Fruit fly (Drosophila melanogaster) whole organism, prepupa: ENCODE measurements around the gene Cyp4ac1.
A peak's percentile ranks its signal among the peaks of the same experiment; 100 is the strongest.

ENCODE experiments used
- Blimp-1 ChIP-seq: fragments of 200-800 bp; sonication (Bioruptor generic); optimal IDR thresholded peaks from 3 replicates; lab custom pipeline; 2017; ENCODE audit warnings: missing biosample characterization, missing genetic modification characterization, mild to moderate bottlenecking, moderate library complexity, missing genetic modification reagents
- CG10631 ChIP-seq: fragments of 200-800 bp; sonication (Bioruptor generic); optimal IDR thresholded peaks from 2 replicates; lab custom pipeline; 2016; ENCODE audit warnings: missing biosample characterization, missing genetic modification characterization
- CG10669 ChIP-seq: fragments of 200-800 bp; sonication (Bioruptor generic); optimal IDR thresholded peaks from 3 replicates; lab custom pipeline; 2018; ENCODE audit warnings: missing biosample characterization, mild to moderate bottlenecking, missing genetic modification characterization, moderate library complexity
- CG1621 ChIP-seq: fragments of 200-800 bp; sonication (Bioruptor generic); optimal IDR thresholded peaks from 3 replicates; lab custom pipeline; 2018; ENCODE audit warnings: missing biosample characterization, mild to moderate bottlenecking, missing genetic modification characterization
- CG16779 ChIP-seq: fragments of 200-800 bp; sonication (Bioruptor generic); optimal IDR thresholded peaks from 3 replicates; lab custom pipeline; 2017; ENCODE audit warnings: missing biosample characterization, mild to moderate bottlenecking, missing genetic modification characterization
- CG32006 ChIP-seq: fragments of 200-800 bp; sonication (Bioruptor generic); optimal IDR thresholded peaks from 3 replicates; lab custom pipeline; 2017; ENCODE audit warnings: missing biosample characterization, mild to moderate bottlenecking, missing genetic modification characterization
- CG3919 ChIP-seq: fragments of 200-800 bp; sonication (Bioruptor generic); optimal IDR thresholded peaks from 3 replicates; lab custom pipeline; 2016; ENCODE audit warnings: missing biosample characterization, missing genetic modification characterization
- CG4318 ChIP-seq: fragments of 200-800 bp; sonication (Bioruptor generic); optimal IDR thresholded peaks from 3 replicates; lab custom pipeline; 2017; ENCODE audit warnings: missing biosample characterization, mild to moderate bottlenecking, missing genetic modification characterization
- CG6163 ChIP-seq: fragments of 200-800 bp; sonication (Bioruptor generic); IDR thresholded peaks from 3 replicates; pipeline ENCODE4 v1.3.6; 2022; ENCODE audit warnings: missing biosample characterization, missing genetic modification characterization
- CG6276 ChIP-seq: fragments of 200-800 bp; sonication (Bioruptor generic); optimal IDR thresholded peaks from 2 replicates; lab custom pipeline; 2017; ENCODE audit warnings: missing biosample characterization, mild to moderate bottlenecking, missing genetic modification characterization
- CG6808 ChIP-seq: fragments of 200-800 bp; sonication (Bioruptor generic); optimal IDR thresholded peaks from 3 replicates; lab custom pipeline; 2017; ENCODE audit warnings: missing biosample characterization, missing genetic modification characterization, mild to moderate bottlenecking, moderate library complexity, missing genetic modification reagents
- CG6854 ChIP-seq: fragments of 200-800 bp; sonication (Bioruptor generic); optimal IDR thresholded peaks from 2 replicates; lab custom pipeline; 2017; ENCODE audit warnings: missing biosample characterization, mild to moderate bottlenecking, missing genetic modification characterization
- CG7368 ChIP-seq: fragments of 200-800 bp; sonication (Bioruptor generic); optimal IDR thresholded peaks from 3 replicates; lab custom pipeline; 2016; ENCODE audit warnings: missing biosample characterization, missing genetic modification characterization
- CG8119 ChIP-seq: fragments of 200-800 bp; sonication (Bioruptor generic); IDR thresholded peaks from 3 replicates; pipeline ENCODE4 v1.3.6; 2022; ENCODE audit warnings: missing biosample characterization, missing genetic modification characterization
- CG8319 ChIP-seq: fragments of 200-800 bp; sonication (Bioruptor generic); optimal IDR thresholded peaks from 3 replicates; lab custom pipeline; 2016; ENCODE audit warnings: missing biosample characterization, missing genetic modification characterization
- Eip75B ChIP-seq: fragments of 200-800 bp; sonication (Bioruptor generic); optimal IDR thresholded peaks from 3 replicates; lab custom pipeline; 2016; ENCODE audit warnings: missing biosample characterization, missing genetic modification characterization
- Eip78C ChIP-seq: fragments of 200-800 bp; sonication (Bioruptor generic); peaks from one replicate; lab custom pipeline; 2016; ENCODE audit warnings: missing biosample characterization, missing genetic modification characterization
- Eip93F ChIP-seq: fragments of 200-800 bp; sonication (Bioruptor generic); optimal IDR thresholded peaks from 2 replicates; lab custom pipeline; 2016; ENCODE audit warnings: missing biosample characterization, mild to moderate bottlenecking, missing genetic modification characterization
- Ets21C ChIP-seq: fragments of 200-800 bp; sonication (Bioruptor generic); optimal IDR thresholded peaks from 3 replicates; lab custom pipeline; 2016; ENCODE audit warnings: missing biosample characterization, missing genetic modification characterization
- Ets96B ChIP-seq: fragments of 200-800 bp; optimal IDR thresholded peaks from 2 replicates; lab custom pipeline; 2019; ENCODE audit warnings: missing biosample characterization, mild to moderate bottlenecking, missing genetic modification characterization, moderate library complexity
- Hr38 ChIP-seq: sonication (Bioruptor generic); optimal IDR thresholded peaks from 2 replicates; lab custom pipeline; 2016; ENCODE audit warnings: missing biosample characterization, missing genetic modification characterization
- Hr39 ChIP-seq: fragments of 200-800 bp; sonication (Bioruptor generic); optimal IDR thresholded peaks from 2 replicates; lab custom pipeline; 2016; ENCODE audit warnings: missing biosample characterization, missing genetic modification characterization
- Hr4 ChIP-seq: fragments of 200-800 bp; sonication (Bioruptor generic); optimal IDR thresholded peaks from 3 replicates; lab custom pipeline; 2016; ENCODE audit warnings: missing biosample characterization, missing genetic modification characterization
- Lpt ChIP-seq: fragments of 200-800 bp; sonication (Bioruptor generic); optimal IDR thresholded peaks from 3 replicates; lab custom pipeline; 2016; ENCODE audit warnings: missing biosample characterization, missing genetic modification characterization
- Met ChIP-seq: fragments of 200-800 bp; sonication (Bioruptor generic); optimal IDR thresholded peaks from 3 replicates; lab custom pipeline; 2016; ENCODE audit warnings: missing biosample characterization, missing genetic modification characterization
- Sox14 ChIP-seq: fragments of 200-800 bp; sonication (Bioruptor generic); optimal IDR thresholded peaks from 3 replicates; lab custom pipeline; 2016; ENCODE audit warnings: missing biosample characterization, missing genetic modification characterization
- Sox15 ChIP-seq: fragments of 200-800 bp; sonication (Bioruptor generic); optimal IDR thresholded peaks from 3 replicates; lab custom pipeline; 2016; ENCODE audit warnings: missing biosample characterization, missing genetic modification characterization
- achi ChIP-seq: fragments of 200-800 bp; sonication (Bioruptor generic); optimal IDR thresholded peaks from 3 replicates; lab custom pipeline; 2016; ENCODE audit warnings: missing biosample characterization, missing genetic modification characterization
- cyc ChIP-seq: fragments of 200-800 bp; sonication (Bioruptor generic); optimal IDR thresholded peaks from 3 replicates; lab custom pipeline; 2016; ENCODE audit warnings: missing biosample characterization, missing genetic modification characterization
- dsx ChIP-seq: fragments of 200-800 bp; optimal IDR thresholded peaks from 3 replicates; lab custom pipeline; 2019; ENCODE audit warnings: missing biosample characterization, mild to moderate bottlenecking, missing genetic modification characterization, moderate library complexity; ENCODE audit not compliant: poor library complexity, severe bottlenecking
- eg ChIP-seq: fragments of 200-800 bp; sonication (Bioruptor generic); IDR thresholded peaks from 3 replicates; pipeline ENCODE4 v1.3.6; 2022; ENCODE audit warnings: missing biosample characterization, missing genetic modification characterization
- esn ChIP-seq: fragments of 200-800 bp; sonication (Bioruptor generic); optimal IDR thresholded peaks from 2 replicates; lab custom pipeline; 2016; ENCODE audit warnings: missing biosample characterization, mild to moderate bottlenecking, missing genetic modification characterization, moderate library complexity
- fd59A ChIP-seq: fragments of 200-800 bp; sonication (Bioruptor generic); optimal IDR thresholded peaks from 2 replicates; lab custom pipeline; 2017; ENCODE audit warnings: missing biosample characterization, mild to moderate bottlenecking, missing genetic modification characterization, missing genetic modification reagents
- fkh ChIP-seq: fragments of 200-800 bp; sonication (Bioruptor generic); optimal IDR thresholded peaks from 3 replicates; lab custom pipeline; 2017; ENCODE audit warnings: missing biosample characterization, mild to moderate bottlenecking, missing genetic modification characterization, moderate library complexity
- net ChIP-seq: fragments of 200-800 bp; sonication (Bioruptor generic); optimal IDR thresholded peaks from 3 replicates; lab custom pipeline; 2016; ENCODE audit warnings: missing biosample characterization, missing genetic modification characterization
- pdm3 ChIP-seq: fragments of 200-800 bp; sonication (Bioruptor generic); optimal IDR thresholded peaks from 3 replicates; lab custom pipeline; 2016; ENCODE audit warnings: missing biosample characterization, missing genetic modification characterization
- salr ChIP-seq, 2 experiments: fragments of 200-800 bp; sonication (Bioruptor generic); optimal IDR thresholded peaks; 3 replicates each; lab custom pipeline; 2016 to 2018; ENCODE audit warnings: missing biosample characterization in 2 of 2, missing genetic modification characterization in 2 of 2, mild to moderate bottlenecking in 1 of 2
- spab ChIP-seq: fragments of 200-800 bp; sonication (Bioruptor generic); optimal IDR thresholded peaks from 2 replicates; lab custom pipeline; 2017; ENCODE audit warnings: missing biosample characterization, mild to moderate bottlenecking, missing genetic modification characterization, missing genetic modification reagents
- ss ChIP-seq, 2 experiments: fragments of 200-800 bp; sonication (Bioruptor generic); optimal IDR thresholded peaks; 2 replicates in 1 of 2; 3 replicates in 1 of 2; lab custom pipeline; 2017 to 2018; ENCODE audit warnings: mild to moderate bottlenecking in 2 of 2, missing biosample characterization in 2 of 2, missing genetic modification characterization in 2 of 2, moderate library complexity in 1 of 2
- svp ChIP-seq: fragments of 200-800 bp; sonication (Bioruptor generic); peaks from one replicate; lab custom pipeline; 2016; ENCODE audit warnings: missing biosample characterization, missing genetic modification characterization
- topi ChIP-seq: fragments of 200-800 bp; sonication (Bioruptor generic); optimal IDR thresholded peaks from 3 replicates; lab custom pipeline; 2016; ENCODE audit warnings: missing biosample characterization, missing genetic modification characterization
- vri ChIP-seq: fragments of 200-800 bp; sonication (Bioruptor generic); optimal IDR thresholded peaks from 3 replicates; lab custom pipeline; 2016; ENCODE audit warnings: missing biosample characterization, mild to moderate bottlenecking, missing genetic modification characterization

The Cyp4ac1 gene

dm6 chr2L:5306373-5306997 is 42.7 kb downstream of the Cyp4ac1 start:
- TF ChIP-seq CG6808 (GFP tag; lab: Kevin White, UChicago) (no peak), CG32006 (GFP tag; lab: Kevin White, UChicago) (no peak), net (GFP tag; lab: Kevin White, UChicago) (peak; percentile 34), Hr4 (GFP tag; lab: Kevin White, UChicago) (no peak), fkh (GFP tag; lab: Kevin White, UChicago) (peak; percentile 87), CG8319 (GFP tag; lab: Kevin White, UChicago) (no peak), CG10631 (GFP tag; lab: Kevin White, UChicago) (no peak), CG3919 (GFP tag; lab: Kevin White, UChicago) (peak; percentile 32), CG16779 (tag; lab: Kevin White, UChicago) (peak; percentile 30), fd59A (GFP tag; lab: Kevin White, UChicago) (no peak), salr (GFP tag; optimal IDR thresholded peaks at IDR 0.05; lab: Kevin White, UChicago) (no peak), Sox14 (GFP tag; lab: Kevin White, UChicago) (peak; percentile 79), Blimp-1 (peak; percentile 38), Eip93F (GFP tag; lab: Kevin White, UChicago) (peak; percentile 49), svp (GFP tag; lab: Kevin White, UChicago) (peak; percentile 83), CG8119 (GFP tag; lab: Robert Waterston, UW) (no peak), Eip78C (GFP tag; lab: Kevin White, UChicago) (peak; percentile 73), CG10669 (GFP tag; lab: Kevin White, UChicago) (no peak), Ets96B (tag; lab: Kevin White, UChicago) (no peak), spab (no peak), CG7368 (GFP tag; lab: Kevin White, UChicago) (peak; percentile 21), CG4318 (GFP tag; lab: Kevin White, UChicago) (no peak), Eip75B (GFP tag; lab: Kevin White, UChicago) (peak; percentile 11), esn (GFP tag; lab: Kevin White, UChicago) (no peak), CG6276 (GFP tag; lab: Kevin White, UChicago) (peak; percentile 14), CG6163 (GFP tag; lab: Robert Waterston, UW) (0 out of 3 replicates have a peak, but pooled peaks have one; percentile 59), Lpt (GFP tag; lab: Kevin White, UChicago) (peak; percentile 24), CG6854 (peak; percentile 60), eg (peak; percentile 59; the same call in 1 of the 3 replicates), Hr38 (GFP tag; lab: Kevin White, UChicago) (no peak), vri (GFP tag; lab: Kevin White, UChicago) (peak; percentile 100), topi (GFP tag; lab: Kevin White, UChicago) (peak; percentile 10), Ets21C (no peak), dsx (GFP tag; lab: Kevin White, UChicago) (peak; percentile 60), ss (GFP tag; optimal IDR thresholded peaks at IDR 0.05; lab: Kevin White, UChicago) (peak in 1 of 2 experiments; percentile 37)
- TF ChIP-seq, all 60 proteins: peak for 20

dm6 chr2L:5309369-5309768 is 45.6 kb downstream of the Cyp4ac1 start:
- TF ChIP-seq cyc (GFP tag; lab: Kevin White, UChicago): no peak
- no peak for TF ChIP-seq Eip75B (GFP tag; lab: Kevin White, UChicago)
- TF ChIP-seq pdm3: no peak
- TF ChIP-seq Met (GFP tag; lab: Kevin White, UChicago): no peak
- no peak for TF ChIP-seq Hr39 (GFP tag; lab: Kevin White, UChicago)
- no peak for TF ChIP-seq achi (GFP tag; lab: Kevin White, UChicago)
- no peak for TF ChIP-seq CG8119 (GFP tag; lab: Robert Waterston, UW)
- no peak for TF ChIP-seq Sox15
- no peak for TF ChIP-seq CG1621
